Worm (Caenorhabditis elegans): ENCODE data around the gene ubc-15.

The ubc-15 gene

DNA sequence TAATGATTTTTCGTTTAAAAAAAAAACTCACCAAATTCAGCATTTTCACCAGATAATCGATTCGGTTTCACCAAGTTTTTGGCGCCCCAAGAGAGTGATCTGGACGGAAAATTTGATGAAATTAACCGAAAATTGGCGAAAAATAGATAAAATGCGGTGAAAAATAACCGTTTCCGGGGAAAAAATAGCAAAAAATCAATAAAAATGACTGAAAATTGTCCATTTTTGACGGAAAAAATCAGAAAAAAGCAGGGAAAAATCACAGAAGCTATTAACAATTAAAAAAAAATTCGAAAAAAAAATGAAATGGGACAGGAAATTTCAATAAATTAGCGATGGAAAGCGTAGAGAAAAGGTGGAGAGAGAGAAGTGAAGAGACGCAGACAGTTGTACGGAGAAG lies at the start of gene ubc-15:
TSS of gene ubc-15 (minus strand) at position 101 of the 400 bp plus-strand sequence.
- TF ChIP-seq klf-2 (GFP tag; conservative IDR thresholded peaks at IDR 0.05) (no peak), ref-1 (GFP tag; conservative IDR thresholded peaks at IDR 0.05) (no peak), ztf-23 (GFP tag; IDR thresholded peaks at IDR 0.05) (no peak)

DNA sequence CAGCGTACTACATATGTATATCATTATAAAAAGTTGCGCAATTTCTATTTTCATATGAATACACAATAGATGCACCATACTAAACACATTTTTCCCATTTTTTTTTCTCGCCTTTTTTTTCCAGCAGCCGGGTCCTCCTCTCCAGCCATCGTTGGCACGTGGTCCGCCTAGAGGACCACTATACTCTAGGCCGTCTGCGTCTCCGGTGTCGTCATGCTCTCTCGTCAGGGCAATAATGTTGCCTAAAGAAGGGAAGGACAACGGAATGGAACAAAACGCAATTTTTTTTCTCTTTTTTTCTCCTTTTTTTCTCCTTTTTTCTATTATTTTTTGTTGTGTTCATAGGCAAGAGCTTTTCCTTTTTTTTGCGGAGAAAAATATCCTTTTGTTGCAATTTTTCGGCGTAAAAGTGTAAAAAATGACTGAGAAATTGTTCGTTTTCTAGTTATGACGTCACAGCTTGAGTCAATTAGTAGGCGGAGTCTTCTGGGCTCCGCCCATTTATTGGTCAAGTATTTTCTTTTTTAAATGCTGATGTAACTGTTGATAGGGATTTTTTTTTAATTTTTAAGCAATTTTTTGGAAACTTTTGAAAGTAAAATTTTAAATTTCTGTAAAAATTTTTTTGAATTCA lies 49.2 kb upstream of the ubc-15 start:
- TF ChIP-seq klf-2 (GFP tag; conservative IDR thresholded peaks at IDR 0.05) = no peak
- TF ChIP-seq med-1 (GFP tag; optimal IDR thresholded peaks at IDR 0.05; ENCODE audit: insufficient read depth) = no peak
- no peak for TF ChIP-seq ztf-29 (GFP tag; IDR thresholded peaks at IDR 0.05)
- TF ChIP-seq tab-1 (GFP tag; IDR thresholded peaks at IDR 0.05) = no peak
- TF ChIP-seq ztf-23 (GFP tag; IDR thresholded peaks at IDR 0.05) = no peak
- no peak for TF ChIP-seq T22C8.4 (GFP tag; IDR thresholded peaks at IDR 0.05)
- no peak for TF ChIP-seq ref-1 (GFP tag; conservative IDR thresholded peaks at IDR 0.05)
- TF ChIP-seq cog-1 (tag; optimal IDR thresholded peaks at IDR 0.05) = no peak
- TF ChIP-seq flt-1 (GFP tag; IDR thresholded peaks at IDR 0.05) = no peak

- TF ChIP-seq ztf-23 (GFP tag; IDR thresholded peaks at IDR 0.05) (no peak), flt-1 (GFP tag; IDR thresholded peaks at IDR 0.05) (no peak), tab-1 (GFP tag; IDR thresholded peaks at IDR 0.05) (no peak), ztf-29 (GFP tag; IDR thresholded peaks at IDR 0.05) (no peak), cog-1 (tag; optimal IDR thresholded peaks at IDR 0.05) (no peak), T22C8.4 (GFP tag; IDR thresholded peaks at IDR 0.05) (no peak), med-1 (GFP tag; optimal IDR thresholded peaks at IDR 0.05; ENCODE audit: insufficient read depth) (no peak), ref-1 (GFP tag; conservative IDR thresholded peaks at IDR 0.05) (no peak), klf-2 (GFP tag; conservative IDR thresholded peaks at IDR 0.05) (no peak)
These were observed 44.9 kb upstream of the ubc-15 start, which contains the start of gene srw-60 for ce11 chrII:2958308-2958707. TSS of gene srw-60 (plus strand) at chrII:2958608.

ce11 chrII:2955656-2956115 lies 42.3 kb upstream of the ubc-15 start, which contains the start of gene irld-48:
TSS of gene irld-48 (plus strand) at chrII:2956065.
- TF ChIP-seq ztf-29 (GFP tag; IDR thresholded peaks at IDR 0.05) (no peak), cog-1 (tag; optimal IDR thresholded peaks at IDR 0.05) (no peak), klf-2 (GFP tag; conservative IDR thresholded peaks at IDR 0.05) (no peak), tab-1 (GFP tag; IDR thresholded peaks at IDR 0.05) (no peak)

- TF ChIP-seq T22C8.4 (GFP tag; IDR thresholded peaks at IDR 0.05) (no peak), cog-1 (tag; optimal IDR thresholded peaks at IDR 0.05) (no peak), flt-1 (GFP tag; IDR thresholded peaks at IDR 0.05) (no peak), ztf-23 (GFP tag; IDR thresholded peaks at IDR 0.05) (no peak), tab-1 (GFP tag; IDR thresholded peaks at IDR 0.05) (no peak), ref-1 (GFP tag; conservative IDR thresholded peaks at IDR 0.05) (no peak), med-1 (GFP tag; optimal IDR thresholded peaks at IDR 0.05; ENCODE audit: insufficient read depth) (no peak), klf-2 (GFP tag; conservative IDR thresholded peaks at IDR 0.05) (no peak), ztf-29 (GFP tag; IDR thresholded peaks at IDR 0.05) (no peak)
These were observed 39.2 kb upstream of the ubc-15 start, which contains the start of gene irld-51 for ce11 chrII:2952629-2953028. TSS of gene irld-51 (minus strand) at chrII:2952729.

- no peak for TF ChIP-seq cog-1 (tag; optimal IDR thresholded peaks at IDR 0.05)
- no peak for TF ChIP-seq T22C8.4 (GFP tag; IDR thresholded peaks at IDR 0.05)
- TF ChIP-seq ref-1 (GFP tag; conservative IDR thresholded peaks at IDR 0.05) = no peak
- TF ChIP-seq klf-2 (GFP tag; conservative IDR thresholded peaks at IDR 0.05) = no peak
- TF ChIP-seq tab-1 (GFP tag; IDR thresholded peaks at IDR 0.05) = no peak
- TF ChIP-seq ztf-29 (GFP tag; IDR thresholded peaks at IDR 0.05) = no peak
- no peak for TF ChIP-seq flt-1 (GFP tag; IDR thresholded peaks at IDR 0.05)
- no peak for TF ChIP-seq ztf-23 (GFP tag; IDR thresholded peaks at IDR 0.05)
- TF ChIP-seq med-1 (GFP tag; optimal IDR thresholded peaks at IDR 0.05; ENCODE audit: insufficient read depth) = no peak
These were observed 35.2 kb upstream of the ubc-15 start for ce11 chrII:2948614-2949013.

ce11 chrII:2946438-2946837 lies 33.0 kb upstream of the ubc-15 start, which contains the start of gene srw-79:
TSS of gene srw-79 (plus strand) at chrII:2946738.
- TF ChIP-seq cog-1 (tag; optimal IDR thresholded peaks at IDR 0.05) (no peak), ref-1 (GFP tag; conservative IDR thresholded peaks at IDR 0.05) (no peak)

DNA sequence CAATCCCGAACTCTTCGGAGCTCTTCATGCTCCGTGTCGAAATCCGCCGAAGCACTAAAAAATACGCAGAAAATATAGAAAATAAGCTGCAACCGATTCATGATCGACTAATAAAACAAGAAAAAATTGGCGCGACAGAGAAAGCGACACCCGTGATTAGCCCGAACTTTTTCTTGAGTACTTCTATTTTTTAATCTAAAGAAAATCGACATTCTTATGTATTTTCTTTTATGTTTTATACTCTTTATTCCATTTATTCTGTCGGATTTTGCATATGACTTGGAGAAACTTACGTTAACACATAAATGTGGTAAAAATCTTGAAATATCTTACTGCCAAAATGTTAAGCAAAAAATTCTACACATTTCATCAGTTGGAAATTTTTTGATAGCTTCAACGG lies 30.6 kb upstream of the ubc-15 start, which contains the start of the genes irld-50 and irld-49:
TSS of gene irld-50 (minus strand) at position 101 of the 400 bp plus-strand sequence.
TSS of gene irld-49 (plus strand) at position 211 of the 400 bp plus-strand sequence.
- TF ChIP-seq flt-1 (GFP tag; IDR thresholded peaks at IDR 0.05) (no peak), T22C8.4 (GFP tag; IDR thresholded peaks at IDR 0.05) (no peak), klf-2 (GFP tag; conservative IDR thresholded peaks at IDR 0.05) (no peak), med-1 (GFP tag; optimal IDR thresholded peaks at IDR 0.05; ENCODE audit: insufficient read depth) (no peak), ztf-29 (GFP tag; IDR thresholded peaks at IDR 0.05) (no peak), cog-1 (tag; optimal IDR thresholded peaks at IDR 0.05) (no peak), ref-1 (GFP tag; conservative IDR thresholded peaks at IDR 0.05) (no peak), tab-1 (GFP tag; IDR thresholded peaks at IDR 0.05) (no peak), ztf-23 (GFP tag; IDR thresholded peaks at IDR 0.05) (no peak)

DNA sequence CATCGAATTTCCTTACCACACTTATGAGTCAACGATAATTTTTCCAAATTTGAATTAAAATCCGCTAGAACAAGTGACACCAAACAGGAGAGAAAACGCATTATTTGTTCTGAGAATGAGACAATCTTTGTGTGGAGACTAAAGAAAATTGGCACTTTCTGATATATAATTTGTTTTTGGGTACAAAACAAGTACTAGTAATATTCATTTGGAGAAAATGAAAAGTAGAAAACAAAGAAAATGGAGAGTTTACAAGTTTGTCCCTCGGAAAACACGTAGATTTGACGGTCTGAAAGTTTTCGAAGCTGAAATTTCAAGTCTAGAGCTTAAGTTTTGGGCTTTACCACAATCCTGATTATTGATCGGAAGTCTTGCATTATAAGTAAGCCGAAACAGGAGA lies 27.3 kb upstream of the ubc-15 start, which contains the start of gene irld-66:
TSS of gene irld-66 (minus strand) at position 101 of the 400 bp plus-strand sequence.
- TF ChIP-seq tab-1 (GFP tag; IDR thresholded peaks at IDR 0.05) = no peak

ce11 chrII:2939681-2940080 lies 26.3 kb upstream of the ubc-15 start:
- TF ChIP-seq med-1 (GFP tag; optimal IDR thresholded peaks at IDR 0.05; ENCODE audit: insufficient read depth) = no peak
- TF ChIP-seq flt-1 (GFP tag; IDR thresholded peaks at IDR 0.05) = no peak
- TF ChIP-seq klf-2 (GFP tag; conservative IDR thresholded peaks at IDR 0.05) = no peak
- TF ChIP-seq ref-1 (GFP tag; conservative IDR thresholded peaks at IDR 0.05) = no peak
- no peak for TF ChIP-seq T22C8.4 (GFP tag; IDR thresholded peaks at IDR 0.05)
- no peak for TF ChIP-seq ztf-23 (GFP tag; IDR thresholded peaks at IDR 0.05)
- no peak for TF ChIP-seq cog-1 (tag; optimal IDR thresholded peaks at IDR 0.05)
- no peak for TF ChIP-seq ztf-29 (GFP tag; IDR thresholded peaks at IDR 0.05)
- no peak for TF ChIP-seq tab-1 (GFP tag; IDR thresholded peaks at IDR 0.05)
